Fruit fly (Drosophila melanogaster) whole organism, wandering third instar larva: ENCODE data around the gene Polr3A.
"Not testable (repeated sequence)": the region's sequence is repeated elsewhere in the genome, so short reads cannot be mapped to it uniquely, and the experiment has no call there.

Experiments used
- Abd-B ChIP-seq: fragments of >200 bp; optimal IDR thresholded peaks from 2 replicates; lab custom pipeline; 2017; ENCODE audit warnings: missing biosample characterization, missing genetic modification characterization
- CG32264 ChIP-seq: fragments of 200-800 bp; sonication (Bioruptor generic); optimal IDR thresholded peaks from 2 replicates; lab custom pipeline; 2016; ENCODE audit warnings: missing biosample characterization, missing genetic modification characterization
- CG9705 ChIP-seq: fragments of 200-800 bp; sonication (Bioruptor generic); optimal IDR thresholded peaks from 2 replicates; lab custom pipeline; 2018; ENCODE audit warnings: missing biosample characterization, mild to moderate bottlenecking, missing genetic modification characterization
- CrebA ChIP-seq: fragments of 200-800 bp; sonication (Bioruptor generic); optimal IDR thresholded peaks from 2 replicates; lab custom pipeline; 2016; ENCODE audit warnings: missing biosample characterization, mild to moderate bottlenecking, missing genetic modification characterization, borderline replicate concordance
- Dfd ChIP-seq: fragments of >200 bp; optimal IDR thresholded peaks from 2 replicates; lab custom pipeline; 2017; ENCODE audit warnings: missing biosample characterization, missing genetic modification characterization
- Dif ChIP-seq: fragments of 200-275, 200-300 bp; sonication (Bioruptor generic); optimal IDR thresholded peaks from 2 replicates; lab custom pipeline; 2018; ENCODE audit warnings: missing biosample characterization, missing genetic modification characterization; ENCODE audit not compliant: partially characterized antibody
- GATAd ChIP-seq: sonication (Bioruptor generic); optimal IDR thresholded peaks from 2 replicates; lab custom pipeline; 2016; ENCODE audit warnings: missing biosample characterization, missing genetic modification characterization
- HLH106 ChIP-seq: fragments of 200-800 bp; optimal IDR thresholded peaks from 3 replicates; lab custom pipeline; 2019; ENCODE audit warnings: missing biosample characterization, mild to moderate bottlenecking, missing genetic modification characterization, moderate library complexity
- Hnf4 ChIP-seq: fragments of 200-800 bp; sonication (Bioruptor generic); optimal IDR thresholded peaks from 2 replicates; lab custom pipeline; 2016; ENCODE audit warnings: missing biosample characterization, mild to moderate bottlenecking, missing genetic modification characterization
- Hr78 ChIP-seq: fragments of >200 bp; optimal IDR thresholded peaks from 2 replicates; lab custom pipeline; 2017; ENCODE audit warnings: missing biosample characterization, missing genetic modification characterization
- Hr83 ChIP-seq: fragments of 200-300 bp; sonication (Bioruptor generic); optimal IDR thresholded peaks from 2 replicates; lab custom pipeline; 2016; ENCODE audit warnings: missing biosample characterization, mild to moderate bottlenecking, missing genetic modification characterization, moderate library complexity; ENCODE audit not compliant: poor library complexity, severe bottlenecking
- Jra ChIP-seq: sonication (Bioruptor generic); optimal IDR thresholded peaks from 2 replicates; lab custom pipeline; 2016; ENCODE audit warnings: missing biosample characterization, missing genetic modification characterization
- Mio ChIP-seq: sonication (Bioruptor generic); optimal IDR thresholded peaks from 2 replicates; lab custom pipeline; 2016; ENCODE audit warnings: missing biosample characterization, missing genetic modification characterization
- Myc ChIP-seq: fragments of >200 bp; optimal IDR thresholded peaks from 2 replicates; lab custom pipeline; 2017
- N ChIP-seq: fragments of >200 bp; optimal IDR thresholded peaks from 2 replicates; lab custom pipeline; 2018; ENCODE audit warnings: missing biosample characterization, missing external identifiers, missing genetic modification characterization
- OdsH ChIP-seq: fragments of 200-800 bp; sonication (Bioruptor generic); optimal IDR thresholded peaks from 2 replicates; lab custom pipeline; 2016; ENCODE audit warnings: missing biosample characterization, mild to moderate bottlenecking, missing genetic modification characterization
- Rel ChIP-seq, 2 experiments: fragments of 200-800 bp; sonication (Bioruptor generic) in 1 of 2; optimal IDR thresholded peaks; 2 replicates in 1 of 2; 3 replicates in 1 of 2; lab custom pipeline; 2016 to 2019; ENCODE audit warnings: mild to moderate bottlenecking in 2 of 2, missing biosample characterization in 2 of 2, missing genetic modification characterization in 2 of 2, moderate library complexity in 1 of 2
- Sp1 ChIP-seq: fragments of 200-800 bp; sonication (Bioruptor generic); optimal IDR thresholded peaks from 3 replicates; lab custom pipeline; 2019; ENCODE audit warnings: missing biosample characterization, mild to moderate bottlenecking, missing genetic modification characterization, moderate library complexity
- Vsx2 ChIP-seq: fragments of 200-300, 225-300 bp; sonication (Bioruptor generic); optimal IDR thresholded peaks from 2 replicates; lab custom pipeline; 2018; ENCODE audit warnings: missing biosample characterization, missing genetic modification characterization; ENCODE audit not compliant: partially characterized antibody
- br ChIP-seq: fragments of 200-800 bp; sonication (Bioruptor generic); optimal IDR thresholded peaks from 2 replicates; lab custom pipeline; 2016; ENCODE audit warnings: missing biosample characterization, missing genetic modification characterization
- brk ChIP-seq: fragments of 200-800 bp; sonication (Bioruptor generic); optimal IDR thresholded peaks from 2 replicates; lab custom pipeline; 2016; ENCODE audit warnings: missing biosample characterization, mild to moderate bottlenecking, missing genetic modification characterization
- dl ChIP-seq, 2 experiments: fragments of 175-275, 200-275 bp in 1 of 2; fragments of 200-275 bp in 1 of 2; sonication (Bioruptor generic); optimal IDR thresholded peaks; lab custom pipeline; 2018; ENCODE audit warnings: mild to moderate bottlenecking in 2 of 2, missing biosample characterization in 2 of 2, missing genetic modification characterization in 2 of 2, moderate library complexity in 2 of 2; ENCODE audit not compliant: partially characterized antibody in 2 of 2, insufficient read depth in 1 of 2
- dmrt93B ChIP-seq: fragments of 200-800 bp; sonication (Bioruptor generic); optimal IDR thresholded peaks from 2 replicates; lab custom pipeline; 2018; ENCODE audit warnings: missing biosample characterization, mild to moderate bottlenecking, missing genetic modification characterization
- dsf ChIP-seq: sonication (Bioruptor generic); optimal IDR thresholded peaks from 2 replicates; lab custom pipeline; 2016; ENCODE audit warnings: missing biosample characterization, missing genetic modification characterization, borderline replicate concordance
- foxo ChIP-seq, 2 experiments: fragments of 200-800 bp; sonication (Bioruptor generic); optimal IDR thresholded peaks; 2 replicates in 1 of 2; 3 replicates in 1 of 2; lab custom pipeline; 2016 to 2017; ENCODE audit warnings: missing biosample characterization in 2 of 2, missing genetic modification characterization in 2 of 2
- fru ChIP-seq: fragments of 200-800 bp; sonication (Bioruptor generic); optimal IDR thresholded peaks from 3 replicates; lab custom pipeline; 2016; ENCODE audit warnings: missing biosample characterization, mild to moderate bottlenecking, missing genetic modification characterization
- h ChIP-seq: fragments of 200-800 bp; sonication (Bioruptor generic); optimal IDR thresholded peaks from 3 replicates; lab custom pipeline; 2016; ENCODE audit warnings: missing biosample characterization, mild to moderate bottlenecking, missing genetic modification characterization
- lola ChIP-seq: fragments of >200 bp; optimal IDR thresholded peaks from 2 replicates; lab custom pipeline; 2017; ENCODE audit warnings: missing biosample characterization, missing genetic modification characterization
- pan ChIP-seq: fragments of >200 bp; optimal IDR thresholded peaks from 2 replicates; lab custom pipeline; 2017
- psq ChIP-seq: fragments of 200-800 bp; sonication (Bioruptor generic); optimal IDR thresholded peaks from 3 replicates; lab custom pipeline; 2017; ENCODE audit warnings: missing biosample characterization, mild to moderate bottlenecking, missing genetic modification characterization, moderate library complexity
- rgr ChIP-seq: fragments of 200-800 bp; sonication (Bioruptor generic); optimal IDR thresholded peaks from 3 replicates; lab custom pipeline; 2016; ENCODE audit warnings: missing biosample characterization, mild to moderate bottlenecking, missing genetic modification characterization
- sage ChIP-seq: fragments of 200-800 bp; sonication (Bioruptor generic); optimal IDR thresholded peaks from 2 replicates; lab custom pipeline; 2016; ENCODE audit warnings: missing biosample characterization, mild to moderate bottlenecking, missing genetic modification characterization
- tai ChIP-seq: sonication (Bioruptor generic); optimal IDR thresholded peaks from 2 replicates; lab custom pipeline; 2016; ENCODE audit warnings: missing biosample characterization, missing genetic modification characterization
- usp ChIP-seq: fragments of >200 bp; optimal IDR thresholded peaks from 2 replicates; lab custom pipeline; 2017; ENCODE audit warnings: missing biosample characterization, missing genetic modification characterization
- woc ChIP-seq: sonication (Bioruptor generic); optimal IDR thresholded peaks from 2 replicates; lab custom pipeline; 2016; ENCODE audit warnings: missing biosample characterization, mild to moderate bottlenecking, missing genetic modification characterization

Polr3A gene

dm6 chrX:15795951-15796443, 33.2 kb downstream of the Polr3A start, which contains the start of gene sordd1:
TSS of gene sordd1 (minus strand) at chrX:15796028.
- TF ChIP-seq N (GFP tag; lab: Kevin White, UChicago): peak; percentile 66

dm6 chrX:15799085-15799557, 36.4 kb downstream of the Polr3A start, which contains the start of the genes sordd2 and CG15602:
TSS of gene sordd2 (minus strand) at chrX:15799162.
TSS of gene CG15602 (plus strand) at chrX:15799426.
- not testable (repeated sequence) for TF ChIP-seq Hr83 (GFP tag; lab: Kevin White, UChicago); Rel (GFP tag; optimal IDR thresholded peaks at IDR 0.05; lab: Kevin White, UChicago); Rel (tag; optimal IDR thresholded peaks at IDR 0.05; lab: Kevin White, UChicago); CG32264 (GFP tag; lab: Kevin White, UChicago)

- peak; percentile 37 for TF ChIP-seq HLH106
- no peak for TF ChIP-seq Rel (GFP tag; optimal IDR thresholded peaks at IDR 0.05; lab: Kevin White, UChicago)
- peak; percentile 89 for TF ChIP-seq Rel (tag; optimal IDR thresholded peaks at IDR 0.05; lab: Kevin White, UChicago)
- no peak for TF ChIP-seq Myc (lab: Kevin White, UChicago)
- no peak for TF ChIP-seq CrebA
- TF ChIP-seq h: no peak
- TF ChIP-seq dsf (GFP tag; lab: Kevin White, UChicago): no peak
- TF ChIP-seq N (GFP tag; lab: Kevin White, UChicago): no peak
- TF ChIP-seq Dfd: no peak
- TF ChIP-seq foxo (GFP tag; optimal IDR thresholded peaks at IDR 0.05; lab: Kevin White, UChicago): peak in 1 of 2 experiments; percentile 35
- TF ChIP-seq OdsH: no peak
- peak; percentile 10 for TF ChIP-seq psq (GFP tag; lab: Kevin White, UChicago)
- peak; percentile 59 for TF ChIP-seq woc (GFP tag; lab: Kevin White, UChicago)
- TF ChIP-seq Dif: no peak
- no peak for TF ChIP-seq dl (GFP tag; optimal IDR thresholded peaks at IDR 0.05; lab: Kevin White, UChicago; ENCODE audit: insufficient read depth in 1 of 2, partially characterized antibody in 2 of 2)
- TF ChIP-seq CG32264 (GFP tag; lab: Kevin White, UChicago): no peak
- TF ChIP-seq dmrt93B (GFP tag; lab: Kevin White, UChicago): no peak
- peak; percentile 6 for TF ChIP-seq rgr (GFP tag; lab: Kevin White, UChicago)
- no peak for TF ChIP-seq Mio
- peak; percentile 48 for TF ChIP-seq Sp1 (GFP tag; lab: Kevin White, UChicago)
- TF ChIP-seq GATAd: no peak
- no peak for TF ChIP-seq CG9705 (GFP tag; lab: Kevin White, UChicago)
- TF ChIP-seq Jra: peak; percentile 11
- no peak for TF ChIP-seq Hr78 (GFP tag; lab: Kevin White, UChicago)
- no peak for TF ChIP-seq pan (lab: Kevin White, UChicago)
- no peak for TF ChIP-seq tai (GFP tag; lab: Kevin White, UChicago)
- TF ChIP-seq Abd-B: no peak
- TF ChIP-seq usp (GFP tag; lab: Kevin White, UChicago): no peak
Measured at dm6 chrX:15802880-15803650, 40.3 kb downstream of the Polr3A start.

- TF ChIP-seq fru (GFP tag; lab: Kevin White, UChicago) (peak; percentile 40), brk (GFP tag; lab: Kevin White, UChicago) (peak; percentile 58), Jra (no peak), Hnf4 (GFP tag; lab: Kevin White, UChicago) (no peak), br (no peak), CG9705 (GFP tag; lab: Kevin White, UChicago) (no peak), rgr (GFP tag; lab: Kevin White, UChicago) (no peak), N (GFP tag; lab: Kevin White, UChicago) (no peak), Vsx2 (no peak), woc (GFP tag; lab: Kevin White, UChicago) (peak; percentile 4), Rel (GFP tag; optimal IDR thresholded peaks at IDR 0.05; lab: Kevin White, UChicago) (peak; percentile 33), Rel (tag; optimal IDR thresholded peaks at IDR 0.05; lab: Kevin White, UChicago) (no peak), GATAd (no peak), lola (GFP tag; lab: Kevin White, UChicago) (no peak), Hr78 (GFP tag; lab: Kevin White, UChicago) (no peak), sage (peak; percentile 51), usp (GFP tag; lab: Kevin White, UChicago) (no peak), CrebA (no peak), Sp1 (GFP tag; lab: Kevin White, UChicago) (no peak), dl (GFP tag; optimal IDR thresholded peaks at IDR 0.05; lab: Kevin White, UChicago; ENCODE audit: insufficient read depth in 1 of 2, partially characterized antibody in 2 of 2) (peak in 1 of 2 experiments; percentile 24), Dif (peak; percentile 47)
- TF ChIP-seq, all 38 proteins: peak for 7
Measured at dm6 chrX:15803764-15804563, 41.2 kb downstream of the Polr3A start, which contains the start of the genes PGRP-LE and sd. TSS of gene PGRP-LE (minus strand) at chrX:15803880. TSS of gene sd (plus strand) at chrX:15804370.
